Worm (Caenorhabditis elegans): ENCODE data around the gene K07C11.7.

DNA sequence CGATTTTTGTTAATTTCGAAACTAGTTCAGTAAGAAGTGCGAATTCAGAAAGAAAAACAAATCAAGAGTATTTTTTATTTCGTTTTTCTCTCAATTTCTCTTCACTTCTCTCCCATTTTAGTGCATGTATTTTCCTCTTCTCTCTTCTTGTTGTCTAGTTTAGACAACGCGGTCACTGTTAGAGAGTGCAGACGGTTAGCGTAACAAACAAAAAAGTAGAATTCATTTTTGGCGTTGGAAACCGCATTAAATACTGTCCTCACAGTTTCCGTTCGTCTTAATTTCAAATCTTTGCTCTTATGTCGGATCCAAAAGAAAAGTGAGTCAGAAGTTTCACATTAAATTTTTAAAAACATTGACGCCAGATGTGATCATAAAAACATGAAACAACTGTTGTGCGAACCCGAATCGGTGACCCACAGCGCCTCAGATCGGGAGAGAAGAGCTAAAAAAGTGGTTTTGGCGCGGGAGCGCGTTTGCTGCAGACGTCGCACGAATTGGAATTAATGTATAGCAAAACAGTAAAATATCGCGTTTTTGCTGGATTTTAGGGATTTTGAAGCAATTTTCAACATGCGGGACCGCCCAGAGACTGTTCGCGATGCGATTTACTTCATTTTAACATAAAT lies 34.7 kb downstream of the K07C11.7 start, which contains the start of gene srp-7:
- TF ChIP-seq flt-1 (GFP tag; IDR thresholded peaks at IDR 0.05) = no peak
- no peak for TF ChIP-seq med-1 (GFP tag; optimal IDR thresholded peaks at IDR 0.05; ENCODE audit: insufficient read depth)
- TF ChIP-seq klf-2 (GFP tag; conservative IDR thresholded peaks at IDR 0.05) = no peak
- TF ChIP-seq ztf-23 (GFP tag; IDR thresholded peaks at IDR 0.05) = no peak
- TF ChIP-seq T22C8.4 (GFP tag; IDR thresholded peaks at IDR 0.05) = no peak
- no peak for TF ChIP-seq ref-1 (GFP tag; conservative IDR thresholded peaks at IDR 0.05)
